Worm (Caenorhabditis elegans) whole organism, midembryonic: ENCODE results near the gene ceh-24.

Experiments used
- flt-1 ChIP-seq: fragments of 200-800 bp; sonication (Bioruptor generic); IDR thresholded peaks from 2 replicates; pipeline ENCODE4 v1.3.6; 2022; ENCODE audit warnings: missing genetic modification characterization, missing compliant biosample characterization
- ztf-29 ChIP-seq: fragments of 200-800 bp; sonication (Bioruptor generic); IDR thresholded peaks from 2 replicates; pipeline ENCODE4 v1.3.6; 2022; ENCODE audit warnings: missing genetic modification reagents, missing genetic modification characterization, missing compliant biosample characterization

DNA sequence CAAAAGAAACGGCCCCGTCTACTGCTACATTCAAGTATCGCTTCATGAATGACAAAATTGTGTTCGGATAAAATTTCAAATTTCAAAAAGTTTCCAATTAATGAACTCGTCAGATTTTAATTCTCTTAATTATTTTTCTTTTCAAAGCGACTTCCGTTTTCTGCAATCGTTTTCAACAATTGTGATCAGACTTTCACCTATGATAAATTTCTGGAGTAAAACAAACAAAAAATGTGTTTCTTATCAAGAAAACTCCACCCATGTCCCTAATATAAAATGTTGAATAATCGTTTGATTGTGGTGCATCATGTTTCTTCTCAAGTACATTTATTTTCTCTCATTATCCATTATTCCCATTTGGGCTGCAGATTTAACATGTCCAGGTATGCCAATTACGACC is 41.8 kb upstream of the ceh-24 start, which contains the start of gene F20G2.5:
- TF ChIP-seq ztf-29 (GFP tag; lab: Robert Waterston, UW): no peak
- TF ChIP-seq flt-1 (GFP tag; lab: Robert Waterston, UW): no peak
